Fruit fly (Drosophila melanogaster) S2 (cell line): Measurements from ENCODE around the gene CG5359.

ENCODE experiments used
- CG8478 ChIP-seq: fragments of >200 bp; optimal IDR thresholded peaks from 2 replicates; lab custom pipeline; 2018
- CTCF ChIP-seq, 2 experiments: fragments of >200 bp; optimal IDR thresholded peaks; 2 replicates each; lab custom pipeline; 2018

dm6 chr3R:9951679-9952078 lies 49.4 kb downstream of the CG5359 start:
- TF ChIP-seq CTCF (optimal IDR thresholded peaks at IDR 0.05; lab: Kevin White, UChicago): no peak
- no peak for TF ChIP-seq CG8478
